Fruit fly (Drosophila melanogaster): ENCODE results near the gene fry.

fry gene

DNA sequence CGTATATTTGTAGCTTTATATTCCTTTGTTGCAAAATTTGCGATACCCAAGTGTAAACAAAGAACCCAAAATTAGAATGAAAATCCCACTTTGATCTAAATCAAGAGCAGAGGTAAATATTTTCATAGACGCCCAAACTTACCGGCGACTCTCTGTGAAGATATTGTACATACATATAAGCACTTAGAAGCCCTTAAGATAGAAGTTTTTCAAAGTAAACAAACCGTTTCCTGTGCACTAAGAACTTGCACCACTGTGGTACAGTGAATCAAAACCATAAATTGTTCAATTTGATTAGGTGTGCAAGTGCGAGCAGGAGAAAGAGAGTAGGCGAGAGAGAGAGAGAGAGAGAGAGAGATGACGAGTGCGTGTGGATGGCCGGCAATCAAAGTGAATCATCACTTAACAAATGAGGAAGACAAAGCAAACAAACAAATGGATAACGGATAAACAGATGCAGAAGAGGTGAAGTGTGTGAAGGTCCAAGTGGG lies 851 bp downstream of the fry start:
- TF ChIP-seq psq (optimal IDR thresholded peaks at IDR 0.05) (no peak), Dll (optimal IDR thresholded peaks at IDR 0.05) (no peak), pan (optimal IDR thresholded peaks at IDR 0.05) (no peak), CG8478 (optimal IDR thresholded peaks at IDR 0.05) (no peak), usp (GFP tag; optimal IDR thresholded peaks at IDR 0.05) (no peak), EcR (GFP tag; optimal IDR thresholded peaks at IDR 0.05) (no peak)

DNA sequence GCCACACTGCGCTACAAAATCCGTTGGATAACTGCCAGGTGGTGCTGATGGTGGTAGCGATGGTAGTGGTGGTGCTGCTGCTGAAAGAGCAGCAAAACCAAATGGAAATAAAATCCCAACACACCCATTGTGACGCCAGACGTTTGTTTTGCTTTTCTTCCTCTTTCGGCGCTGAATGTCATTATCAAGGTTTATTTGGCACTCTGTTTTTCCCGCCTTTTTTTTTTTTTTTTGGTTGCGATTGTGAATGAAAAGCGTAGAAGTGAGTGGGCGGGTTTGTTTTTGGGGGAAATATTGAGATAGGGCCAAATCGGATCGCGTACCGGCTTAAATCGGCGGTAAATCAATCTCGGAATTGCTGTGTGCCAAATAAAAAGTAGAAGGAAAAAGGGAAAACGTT lies 1.6 kb downstream of the fry start:
- TF ChIP-seq EcR (GFP tag; optimal IDR thresholded peaks at IDR 0.05), result no peak
- no peak for TF ChIP-seq psq (optimal IDR thresholded peaks at IDR 0.05)
- TF ChIP-seq CG8478 (optimal IDR thresholded peaks at IDR 0.05), result no peak

DNA sequence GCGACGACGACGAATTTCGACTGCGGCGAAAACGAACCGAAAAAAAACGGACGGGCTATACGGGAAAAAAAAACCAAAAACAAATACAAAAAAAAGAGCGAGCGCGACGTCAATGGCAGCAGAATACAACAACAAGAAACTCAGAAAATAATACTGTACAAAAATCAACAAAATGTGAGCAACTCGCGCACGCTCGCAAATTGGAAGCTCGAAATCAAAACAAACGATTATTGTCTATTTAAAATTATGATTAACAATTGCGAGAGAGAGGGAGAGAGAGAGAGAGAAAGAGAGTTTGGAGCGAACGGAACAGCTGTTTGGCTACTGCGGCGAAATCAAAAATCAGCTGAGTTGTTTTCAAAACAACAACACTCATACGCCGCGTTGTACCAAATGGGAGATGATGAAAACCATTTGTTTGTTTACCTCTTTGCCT lies 3.4 kb downstream of the fry start:
- TF ChIP-seq usp (GFP tag; optimal IDR thresholded peaks at IDR 0.05) (no peak), pan (optimal IDR thresholded peaks at IDR 0.05) (no peak)

DNA sequence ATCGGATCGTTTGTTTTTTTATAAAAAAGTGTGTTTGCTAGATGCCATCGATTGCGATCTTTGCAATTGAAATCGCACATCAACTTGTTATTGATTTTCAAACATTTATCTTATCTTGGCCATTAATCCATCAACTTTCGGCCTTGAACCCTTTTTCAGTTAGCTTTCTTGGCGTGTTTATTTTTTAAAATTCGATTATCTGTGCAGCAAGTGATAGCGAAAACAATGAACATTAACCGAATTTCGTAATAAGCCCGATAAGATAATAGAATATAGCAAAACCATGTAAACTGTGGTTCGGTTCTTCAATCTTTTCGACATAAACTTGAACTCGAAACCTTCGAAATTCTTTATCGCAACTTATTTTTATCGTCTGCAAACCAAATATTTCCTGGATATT lies 4.6 kb downstream of the fry start:
- TF ChIP-seq usp (GFP tag; optimal IDR thresholded peaks at IDR 0.05) (no peak), EcR (GFP tag; optimal IDR thresholded peaks at IDR 0.05) (no peak), pan (optimal IDR thresholded peaks at IDR 0.05) (no peak), Dll (optimal IDR thresholded peaks at IDR 0.05) (no peak), CG8478 (optimal IDR thresholded peaks at IDR 0.05) (no peak), psq (optimal IDR thresholded peaks at IDR 0.05) (no peak)

DNA sequence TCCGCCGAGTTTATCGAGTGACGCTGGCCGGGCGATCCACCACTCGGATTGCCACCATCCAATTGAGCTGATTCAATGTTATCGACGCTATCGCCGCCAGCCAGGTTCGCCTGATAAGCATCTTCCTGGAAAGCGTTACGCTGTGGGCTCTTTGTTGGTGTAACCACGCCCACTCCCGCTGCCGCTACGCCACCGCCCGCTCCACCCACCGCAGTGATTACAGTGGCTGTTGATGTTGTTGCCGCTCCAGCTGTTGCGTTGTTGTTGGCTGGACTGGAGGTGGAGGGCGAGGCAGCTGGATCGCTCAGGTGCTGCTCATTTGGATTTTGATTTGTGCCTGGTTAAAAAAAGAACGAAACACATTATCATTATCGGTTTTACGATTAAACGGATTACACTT lies 7.5 kb downstream of the fry start:
- TF ChIP-seq pan (optimal IDR thresholded peaks at IDR 0.05) (peak; percentile 17), EcR (GFP tag; optimal IDR thresholded peaks at IDR 0.05) (no peak)

DNA sequence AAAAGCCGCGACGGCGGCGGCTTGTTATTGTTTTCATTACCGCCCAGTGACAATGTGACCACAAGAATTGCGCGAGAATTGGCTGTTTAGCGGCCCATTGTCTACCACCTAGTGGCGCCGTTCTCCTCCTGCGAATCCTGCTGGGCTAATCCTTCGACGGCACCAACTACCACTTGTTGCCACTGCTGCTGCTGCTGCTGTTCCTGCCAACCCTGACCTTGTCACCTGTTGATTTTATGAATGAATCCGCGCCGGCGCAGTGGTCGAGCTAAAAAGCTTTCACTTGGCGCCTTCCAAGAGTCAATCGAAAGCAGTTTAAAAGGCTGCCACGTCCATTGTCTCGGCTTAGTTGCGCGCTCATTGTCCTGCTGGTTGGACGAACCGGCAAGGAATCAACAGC lies 35.1 kb downstream of the fry start, which contains the start of gene CNMaR:
TSS of gene CNMaR (plus strand) at position 348 of the 400 bp plus-strand sequence.
- TF ChIP-seq CG8478 (optimal IDR thresholded peaks at IDR 0.05) (no peak), psq (optimal IDR thresholded peaks at IDR 0.05) (no peak), usp (GFP tag; optimal IDR thresholded peaks at IDR 0.05) (no peak), Dll (optimal IDR thresholded peaks at IDR 0.05) (no peak), EcR (GFP tag; optimal IDR thresholded peaks at IDR 0.05) (no peak), pan (optimal IDR thresholded peaks at IDR 0.05) (no peak)

DNA sequence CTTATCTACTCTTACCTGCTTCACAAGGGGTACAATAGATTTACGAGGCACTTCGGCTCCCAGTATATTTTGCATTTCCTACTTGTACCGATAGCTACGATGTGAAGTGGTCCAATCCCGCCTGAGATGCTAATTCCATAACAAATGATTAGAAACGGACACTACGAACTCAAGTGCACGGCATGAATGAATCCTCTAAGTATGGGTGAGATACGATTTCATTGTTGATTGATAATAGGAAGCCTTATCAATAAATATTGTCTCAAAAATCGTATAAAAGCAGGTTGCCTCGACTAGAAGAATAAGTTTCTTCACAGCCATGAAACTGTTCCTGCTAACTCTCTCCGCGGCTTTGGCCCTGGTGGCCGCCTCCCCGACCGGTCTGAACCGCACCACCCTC lies 38.2 kb downstream of the fry start, which contains the start of gene CG18180:
TSS of gene CG18180 (plus strand) at position 301 of the 400 bp plus-strand sequence.
- TF ChIP-seq pan (optimal IDR thresholded peaks at IDR 0.05), result no peak
- TF ChIP-seq Dll (optimal IDR thresholded peaks at IDR 0.05), result no peak
- no peak for TF ChIP-seq CG8478 (optimal IDR thresholded peaks at IDR 0.05)
- no peak for TF ChIP-seq psq (optimal IDR thresholded peaks at IDR 0.05)
- TF ChIP-seq usp (GFP tag; optimal IDR thresholded peaks at IDR 0.05), result no peak
- no peak for TF ChIP-seq EcR (GFP tag; optimal IDR thresholded peaks at IDR 0.05)

DNA sequence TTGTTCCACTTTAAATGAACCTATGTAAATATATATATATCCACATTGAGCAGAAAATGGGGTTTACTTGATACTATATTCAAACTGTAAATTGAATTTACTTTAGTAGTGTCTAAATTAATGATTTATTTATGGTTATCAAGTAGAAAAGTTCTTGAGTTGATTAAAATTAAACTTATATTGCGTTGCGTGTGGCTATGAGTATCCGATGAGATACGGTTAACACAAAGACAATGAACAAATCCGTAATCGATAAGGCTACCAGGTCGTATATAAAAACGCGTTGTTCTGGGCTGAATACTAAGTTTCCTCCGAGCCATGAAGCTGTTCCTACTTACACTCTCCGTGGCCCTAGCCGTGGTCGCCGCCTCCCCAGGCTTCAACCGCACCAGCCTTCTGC lies 39.9 kb downstream of the fry start, which contains the start of gene CG18179:
TSS of gene CG18179 (plus strand) at position 301 of the 400 bp plus-strand sequence.
- TF ChIP-seq usp (GFP tag; optimal IDR thresholded peaks at IDR 0.05) (no peak), Dll (optimal IDR thresholded peaks at IDR 0.05) (no peak), EcR (GFP tag; optimal IDR thresholded peaks at IDR 0.05) (no peak), CG8478 (optimal IDR thresholded peaks at IDR 0.05) (no peak)

DNA sequence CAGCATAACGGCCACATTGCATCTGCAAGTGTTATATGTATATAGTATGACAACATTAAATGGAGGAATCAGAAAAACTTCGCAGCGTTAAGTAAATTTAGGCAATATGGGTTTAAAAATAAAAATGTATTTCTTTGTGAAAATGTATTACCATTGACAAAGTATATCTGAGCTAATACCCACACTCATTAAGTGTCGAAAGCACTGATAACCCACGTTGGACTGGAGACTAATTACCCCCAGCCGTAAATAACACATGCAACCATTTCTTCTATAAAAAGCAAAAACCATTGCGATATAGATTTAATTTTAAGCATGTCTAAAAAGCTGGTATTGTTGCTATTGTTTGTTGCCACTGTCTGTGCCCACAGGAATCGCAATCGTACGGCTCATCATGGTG lies 41.1 kb downstream of the fry start, which contains the start of gene CG8329:
TSS of gene CG8329 (plus strand) at position 301 of the 400 bp plus-strand sequence.
- no peak for TF ChIP-seq EcR (GFP tag; optimal IDR thresholded peaks at IDR 0.05)
- no peak for TF ChIP-seq pan (optimal IDR thresholded peaks at IDR 0.05)
- no peak for TF ChIP-seq Dll (optimal IDR thresholded peaks at IDR 0.05)
- TF ChIP-seq CG8478 (optimal IDR thresholded peaks at IDR 0.05), result no peak
- TF ChIP-seq psq (optimal IDR thresholded peaks at IDR 0.05), result no peak
- TF ChIP-seq usp (GFP tag; optimal IDR thresholded peaks at IDR 0.05), result no peak

DNA sequence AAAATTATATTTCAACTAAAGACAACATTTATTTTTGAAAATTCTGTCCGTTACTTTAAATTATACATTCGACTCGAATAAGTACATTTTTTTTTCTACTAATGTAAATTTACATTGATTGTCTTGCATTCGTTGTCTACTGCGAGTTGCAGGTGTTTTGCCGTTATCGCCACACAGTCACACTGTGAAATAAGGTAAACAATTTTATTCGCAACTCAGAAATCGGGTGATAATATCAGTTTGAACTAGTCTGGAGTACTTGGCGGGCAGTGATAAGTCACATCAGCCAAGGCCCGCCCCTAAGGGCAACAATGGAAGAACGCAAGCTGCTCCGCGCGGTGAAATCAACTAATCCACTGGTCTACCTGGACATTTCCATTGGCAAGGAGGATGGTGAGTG lies 49.0 kb downstream of the fry start:
- TF ChIP-seq pan (optimal IDR thresholded peaks at IDR 0.05) (no peak), usp (GFP tag; optimal IDR thresholded peaks at IDR 0.05) (no peak), CG8478 (optimal IDR thresholded peaks at IDR 0.05) (no peak), psq (optimal IDR thresholded peaks at IDR 0.05) (no peak), Dll (optimal IDR thresholded peaks at IDR 0.05) (no peak), EcR (GFP tag; optimal IDR thresholded peaks at IDR 0.05) (no peak)

DNA sequence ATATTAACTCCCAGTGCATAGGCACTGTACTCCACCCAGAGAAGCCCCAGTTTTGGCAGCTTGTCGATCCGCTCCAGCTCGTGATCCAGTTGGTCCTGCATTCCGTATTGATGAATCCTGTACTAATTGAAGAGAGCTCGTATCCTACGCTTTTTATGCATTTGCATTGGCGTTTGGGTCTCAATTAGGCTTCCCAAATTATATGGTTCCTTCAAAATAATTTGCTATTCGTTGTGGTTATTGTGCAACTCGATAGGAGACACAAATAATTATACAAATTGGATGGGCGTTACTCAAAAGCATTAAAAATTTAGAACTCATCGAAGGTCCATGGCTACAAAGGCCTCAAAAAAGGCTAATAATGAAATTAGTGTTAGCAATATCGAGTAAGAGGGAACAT lies 49.8 kb downstream of the fry start, which contains the start of gene Or67b:
TSS of gene Or67b (minus strand) at position 101 of the 400 bp plus-strand sequence.
- TF ChIP-seq EcR (GFP tag; optimal IDR thresholded peaks at IDR 0.05) (no peak), pan (optimal IDR thresholded peaks at IDR 0.05) (no peak)

DNA sequence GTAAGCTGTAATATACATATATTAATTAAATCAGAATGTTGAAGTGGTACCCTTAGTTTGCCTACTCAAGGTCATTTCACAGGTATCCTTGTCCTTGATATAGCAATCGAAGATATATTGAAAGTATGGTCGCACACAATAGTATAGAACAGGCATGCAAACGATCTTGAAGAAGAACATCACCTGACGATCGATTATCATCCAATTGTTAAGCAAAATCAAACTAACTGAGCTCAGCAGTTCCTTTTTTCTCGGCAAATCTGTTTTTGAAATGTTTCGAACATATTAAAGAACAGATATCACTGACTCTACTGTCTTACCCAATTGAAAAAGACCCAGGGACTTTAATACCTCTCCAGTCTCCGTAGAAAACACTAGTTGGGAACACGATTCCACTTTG lies 50.5 kb downstream of the fry start, which contains the start of gene Cyp40:
TSS of gene Cyp40 (plus strand) at position 301 of the 400 bp plus-strand sequence.
- TF ChIP-seq EcR (GFP tag; optimal IDR thresholded peaks at IDR 0.05), result no peak
- TF ChIP-seq usp (GFP tag; optimal IDR thresholded peaks at IDR 0.05), result no peak
- TF ChIP-seq psq (optimal IDR thresholded peaks at IDR 0.05), result no peak
- no peak for TF ChIP-seq CG8478 (optimal IDR thresholded peaks at IDR 0.05)
- no peak for TF ChIP-seq pan (optimal IDR thresholded peaks at IDR 0.05)
- TF ChIP-seq Dll (optimal IDR thresholded peaks at IDR 0.05), result no peak

DNA sequence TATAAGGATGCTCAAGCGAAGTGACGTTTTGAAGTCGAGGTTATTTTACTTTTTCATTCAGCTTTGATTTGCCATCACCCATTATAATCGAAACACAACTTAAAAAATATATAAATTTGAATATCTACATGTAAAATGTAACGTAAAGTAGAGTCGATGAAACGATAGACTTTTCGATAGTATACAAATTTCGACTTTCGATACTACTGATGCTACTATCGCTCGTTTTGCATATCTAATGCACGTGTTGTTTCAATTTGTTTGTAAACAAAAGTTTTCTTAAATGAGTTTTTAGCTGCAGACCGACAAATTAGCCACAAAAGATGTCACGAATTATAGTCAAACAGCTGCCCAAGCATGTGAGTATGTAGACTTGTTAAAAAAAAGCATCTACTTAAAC lies 54.9 kb downstream of the fry start, which contains the start of gene CG3335:
TSS of gene CG3335 (plus strand) at position 224 of the 400 bp plus-strand sequence.
- TF ChIP-seq usp (GFP tag; optimal IDR thresholded peaks at IDR 0.05) (no peak), pan (optimal IDR thresholded peaks at IDR 0.05) (no peak), EcR (GFP tag; optimal IDR thresholded peaks at IDR 0.05) (no peak), Dll (optimal IDR thresholded peaks at IDR 0.05) (no peak), CG8478 (optimal IDR thresholded peaks at IDR 0.05) (no peak), psq (optimal IDR thresholded peaks at IDR 0.05) (no peak)

Data from whole organism.